Fruit fly (Drosophila melanogaster) whole organism, pupa: ENCODE measurements around the gene Tmf.

Source experiments
- CG12605 ChIP-seq: fragments of 200-800 bp; sonication (Bioruptor generic); IDR thresholded peaks from 2 replicates; pipeline ENCODE4 v1.3.6; 2022; ENCODE audit warnings: missing biosample characterization, missing genetic modification characterization
- CG34367 ChIP-seq: fragments of 200-800 bp; sonication (Bioruptor generic); optimal IDR thresholded peaks from 2 replicates; lab custom pipeline; 2018; ENCODE audit warnings: missing biosample characterization, mild to moderate bottlenecking, missing genetic modification characterization
- EcR ChIP-seq: fragments of 200-800 bp; sonication (Bioruptor generic); optimal IDR thresholded peaks from 3 replicates; lab custom pipeline; 2019; ENCODE audit warnings: missing biosample characterization, missing genetic modification characterization, mild to moderate bottlenecking, moderate library complexity, missing genetic modification reagents
- Ets98B ChIP-seq: fragments of 200-800 bp; sonication (Bioruptor generic); IDR thresholded peaks from 2 replicates; pipeline ENCODE4 v1.3.6; 2022; ENCODE audit warnings: missing biosample characterization, missing genetic modification characterization
- Pif1B ChIP-seq: fragments of 200-800 bp; sonication (Bioruptor generic); optimal IDR thresholded peaks from 3 replicates; lab custom pipeline; 2016; ENCODE audit warnings: missing biosample characterization, missing genetic modification characterization
- gl ChIP-seq: fragments of 200-800 bp; sonication (Bioruptor generic); optimal IDR thresholded peaks from 2 replicates; lab custom pipeline; 2018; ENCODE audit warnings: missing biosample characterization, mild to moderate bottlenecking, missing genetic modification characterization

DNA sequence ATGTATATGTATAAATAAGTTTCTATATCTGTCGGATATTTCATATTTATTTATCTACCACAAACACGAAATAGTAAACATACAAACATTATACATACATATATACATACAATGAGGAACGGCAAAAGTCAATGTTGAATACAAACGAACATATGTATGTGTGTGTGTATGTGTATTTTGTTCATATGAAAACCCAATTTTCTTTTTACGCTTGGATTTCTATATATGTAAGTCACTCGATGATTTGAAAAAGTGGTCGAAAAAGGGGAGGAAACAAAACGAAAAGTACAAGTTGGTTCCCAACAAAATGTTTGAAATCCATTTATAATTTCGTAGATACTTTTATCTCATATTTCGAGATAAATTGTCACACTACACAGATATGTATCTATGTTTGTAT lies 13.1 kb downstream of the Tmf start:
- TF ChIP-seq CG12605 (GFP tag; lab: Robert Waterston, UW) (no peak), CG34367 (tag; lab: Kevin White, UChicago) (no peak), EcR (GFP tag; lab: Kevin White, UChicago) (no peak), Ets98B (GFP tag; lab: Robert Waterston, UW) (no peak), gl (no peak), Pif1B (no peak)
